Fruit fly (Drosophila melanogaster): Measurements from ENCODE around the gene CG13287.
A peak's percentile ranks its signal among the peaks of the same experiment; 100 is the strongest.

CG13287 gene

DNA sequence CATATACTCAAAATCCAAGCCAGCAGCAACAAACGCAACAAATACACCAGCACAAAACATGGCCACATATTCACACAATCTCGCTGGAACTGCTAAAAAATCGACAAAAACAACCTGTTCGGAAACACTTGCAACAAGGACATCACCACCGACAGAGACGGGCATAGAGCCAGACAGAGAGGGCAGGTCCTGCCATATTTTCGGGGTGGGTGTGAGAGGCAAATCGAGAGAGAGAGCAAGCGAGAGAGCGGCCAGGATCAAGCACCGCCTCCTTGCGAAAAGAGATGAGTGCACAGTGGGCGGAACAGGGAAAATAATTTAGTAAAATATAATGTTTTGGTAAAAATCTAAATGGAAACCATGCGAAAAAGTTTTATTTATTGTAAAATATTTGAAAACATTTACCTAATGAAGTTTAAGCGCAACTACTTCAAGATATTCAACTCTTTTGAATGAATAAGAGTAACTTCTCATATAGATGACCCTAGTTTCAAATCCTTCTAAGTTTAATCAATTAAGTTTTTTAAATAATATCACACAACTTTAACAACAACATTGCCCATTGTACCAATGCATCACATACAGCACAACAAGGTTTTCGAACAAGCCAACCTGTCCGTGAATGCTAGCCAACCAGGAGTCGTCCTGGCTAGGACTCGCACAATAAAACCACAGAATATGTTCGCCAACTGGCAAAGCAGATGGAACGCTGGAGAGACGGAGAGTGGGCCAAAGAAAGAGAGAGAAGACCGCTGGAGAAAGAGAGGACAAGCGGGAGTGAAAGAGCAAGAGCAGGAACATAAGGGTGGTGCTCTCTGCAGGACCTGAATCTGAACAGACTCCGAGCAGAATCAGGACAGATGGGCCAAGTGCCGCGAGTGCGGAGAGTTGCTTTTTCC is 545 bp upstream of the CG13287 start (continued):
- TF ChIP-seq abd-A (tag; optimal IDR thresholded peaks at IDR 0.05): no peak
- peak; percentile 17 for TF ChIP-seq Deaf1 (tag; optimal IDR thresholded peaks at IDR 0.05)
- TF ChIP-seq CG30431 (GFP tag; optimal IDR thresholded peaks at IDR 0.05): peak; percentile 51
- TF ChIP-seq Drgx (GFP tag; IDR thresholded peaks at IDR 0.05): no peak
- peak; percentile 13 for TF ChIP-seq CG1603 (tag; optimal IDR thresholded peaks at IDR 0.05)
- TF ChIP-seq CG7745 (tag; optimal IDR thresholded peaks at IDR 0.05): no peak
- no peak for TF ChIP-seq pzg (GFP tag; optimal IDR thresholded peaks at IDR 0.05)
- peak; percentile 41 for TF ChIP-seq CG8944 (GFP tag; optimal IDR thresholded peaks at IDR 0.05)
- peak; percentile 50 to 63 for TF ChIP-seq chif (GFP tag; optimal IDR thresholded peaks at IDR 0.05)
- TF ChIP-seq Dbx (GFP tag; IDR thresholded peaks at IDR 0.05): no peak
- TF ChIP-seq CG13296 (GFP tag; optimal IDR thresholded peaks at IDR 0.05): no peak
- peak; percentile 40 for TF ChIP-seq Mes4 (GFP tag; optimal IDR thresholded peaks at IDR 0.05)
- peak; percentile 27 for TF ChIP-seq org-1 (GFP tag; optimal IDR thresholded peaks at IDR 0.05)
- TF ChIP-seq ap (GFP tag; IDR thresholded peaks at IDR 0.05): peak; percentile 53; the same call in 1 of the 2 replicates
- TF ChIP-seq CG4282 (GFP tag; optimal IDR thresholded peaks at IDR 0.05): peak; percentile 23
- TF ChIP-seq gcm2 (GFP tag; optimal IDR thresholded peaks at IDR 0.05): no peak
- TF ChIP-seq exex (tag; optimal IDR thresholded peaks at IDR 0.05): no peak
- peak; percentile 73 for TF ChIP-seq dmrt11E (tag; optimal IDR thresholded peaks at IDR 0.05)
- peak in 1 of 3 experiments; percentile 77 for TF ChIP-seq lola (GFP tag; optimal IDR thresholded peaks at IDR 0.05)
- TF ChIP-seq mam (GFP tag; optimal IDR thresholded peaks at IDR 0.05): peak; percentile 22
- peak; percentile 19 for TF ChIP-seq fu2 (GFP tag; optimal IDR thresholded peaks at IDR 0.05)
- TF ChIP-seq HmgZ (tag; optimal IDR thresholded peaks at IDR 0.05): no peak
- no peak for TF ChIP-seq repo (GFP tag; optimal IDR thresholded peaks at IDR 0.05)
- no peak for TF ChIP-seq mirr (GFP tag; optimal IDR thresholded peaks at IDR 0.05)
- peak; percentile 24 for TF ChIP-seq CG8478 (optimal IDR thresholded peaks at IDR 0.05)
- TF ChIP-seq ftz-f1 (GFP tag; optimal IDR thresholded peaks at IDR 0.05): no peak
- no peak for TF ChIP-seq CrebB (tag; optimal IDR thresholded peaks at IDR 0.05)
- no peak for TF ChIP-seq bowl (GFP tag; IDR thresholded peaks at IDR 0.05)
- no peak for TF ChIP-seq Hmx (GFP tag; optimal IDR thresholded peaks at IDR 0.05)
- peak; percentile 17 for TF ChIP-seq CG2116 (GFP tag; optimal IDR thresholded peaks at IDR 0.05)
- TF ChIP-seq CG17802 (tag; optimal IDR thresholded peaks at IDR 0.05): no peak
- no peak for TF ChIP-seq MESR4 (GFP tag; optimal IDR thresholded peaks at IDR 0.05)
- TF ChIP-seq CG8765 (GFP tag; IDR thresholded peaks at IDR 0.05): peak; percentile 28; the same call in 1 of the 2 replicates
- no peak for TF ChIP-seq zfh1 (GFP tag; IDR thresholded peaks at IDR 0.05)
- no peak for TF ChIP-seq Ets65A (GFP tag)
- TF ChIP-seq inv (GFP tag; IDR thresholded peaks at IDR 0.05; ENCODE audit: partially characterized antibody): no peak
- TF ChIP-seq ewg (GFP tag; optimal IDR thresholded peaks at IDR 0.05): peak; percentile 37
- peak; percentile 77 for TF ChIP-seq CG8924 (tag; optimal IDR thresholded peaks at IDR 0.05)
- peak; percentile 47 for TF ChIP-seq jumu (GFP tag; optimal IDR thresholded peaks at IDR 0.05)
- peak; percentile 36 for TF ChIP-seq crc (GFP tag; optimal IDR thresholded peaks at IDR 0.05)
- TF ChIP-seq slp2 (GFP tag; optimal IDR thresholded peaks at IDR 0.05): peak; percentile 29
- no peak for TF ChIP-seq stc (GFP tag; IDR thresholded peaks at IDR 0.05)

Data from whole organism, embryonic.